Worm (Caenorhabditis elegans) whole organism, mixed stage, embryonic: ENCODE measurements around the gene ZK666.12.

ENCODE experiments used
- blmp-1 ChIP-seq: fragments of 150-350 bp; optimal IDR thresholded peaks from 2 replicates; lab custom pipeline; 2014; ENCODE audit warnings: missing biosample characterization, missing genetic modification characterization
- drap-1 ChIP-seq: fragments of 200-800 bp; sonication (Bioruptor generic); optimal IDR thresholded peaks from 3 replicates; lab custom pipeline; 2018; ENCODE audit warnings: mild to moderate bottlenecking, missing genetic modification characterization, missing compliant biosample characterization
- elt-3 ChIP-seq: fragments of 150-350 bp; optimal IDR thresholded peaks from 2 replicates; lab custom pipeline; 2014; ENCODE audit warnings: missing biosample characterization, missing genetic modification characterization
- mab-5 ChIP-seq: fragments of 150-350 bp; optimal IDR thresholded peaks from 2 replicates; lab custom pipeline; 2014; ENCODE audit warnings: missing biosample characterization, missing genetic modification characterization
- mep-1 ChIP-seq: fragments of 150-350 bp; optimal IDR thresholded peaks from 2 replicates; lab custom pipeline; 2017; ENCODE audit warnings: missing biosample characterization, missing genetic modification reagents, missing genetic modification characterization, inconsistent platforms
- nhr-28 ChIP-seq: fragments of 150-350 bp; optimal IDR thresholded peaks from 2 replicates; lab custom pipeline; 2014; ENCODE audit warnings: missing biosample characterization, missing genetic modification characterization
- nhr-76 ChIP-seq: sonication (generic microtip); optimal IDR thresholded peaks from 2 replicates; lab custom pipeline; 2017; ENCODE audit warnings: missing biosample characterization, missing genetic modification characterization
- pha-4 ChIP-seq: fragments of 150-350 bp; optimal IDR thresholded peaks from 2 replicates; lab custom pipeline; 2018; ENCODE audit warnings: missing biosample characterization, missing genetic modification reagents, missing genetic modification characterization
- sem-2 ChIP-seq: fragments of 200-800 bp; sonication (Bioruptor generic); optimal IDR thresholded peaks from 2 replicates; lab custom pipeline; 2018; ENCODE audit warnings: mild to moderate bottlenecking, missing genetic modification characterization, missing compliant biosample characterization
- snpc-4 ChIP-seq: fragments of 150-350 bp; optimal IDR thresholded peaks from 2 replicates; lab custom pipeline; 2014; ENCODE audit warnings: missing biosample characterization, missing genetic modification characterization
- unc-120 ChIP-seq: sonication (generic microtip); optimal IDR thresholded peaks from 2 replicates; lab custom pipeline; 2017; ENCODE audit warnings: missing genetic modification characterization, missing compliant biosample characterization; ENCODE audit not compliant: poor library complexity, severe bottlenecking
- unc-62 ChIP-seq: fragments of 150-350 bp; optimal IDR thresholded peaks from 2 replicates; lab custom pipeline; 2014; ENCODE audit warnings: missing biosample characterization, missing genetic modification reagents, missing genetic modification characterization
- zip-8 ChIP-seq: fragments of 150-350 bp; optimal IDR thresholded peaks from 2 replicates; lab custom pipeline; 2014; ENCODE audit warnings: missing biosample characterization, missing genetic modification characterization

ce11 chrII:10515422-10515821 is 19.4 kb downstream of the ZK666.12 start:
- TF ChIP-seq blmp-1 (tag; lab: Kevin White, UChicago) (no peak), snpc-4 (no peak), mep-1 (tag; lab: Kevin White, UChicago) (no peak), unc-120 (no peak), elt-3 (tag; lab: Kevin White, UChicago) (no peak), nhr-28 (tag; lab: Kevin White, UChicago) (no peak), mab-5 (no peak), nhr-76 (tag; lab: Kevin White, UChicago) (no peak), unc-62 (GFP tag; lab: Kevin White, UChicago) (no peak), pha-4 (tag; lab: Kevin White, UChicago) (no peak), drap-1 (GFP tag; lab: Kevin White, UChicago) (no peak), zip-8 (tag; lab: Kevin White, UChicago) (no peak), sem-2 (GFP tag; lab: Kevin White, UChicago) (no peak)
